Fruit fly (Drosophila melanogaster) whole organism: ENCODE measurements around the gene CG8927.

ENCODE experiments used
- EcR ChIP-seq, 2 experiments: fragments of >200 bp; optimal IDR thresholded peaks; 2 replicates each; lab custom pipeline; 2017; ENCODE audit warnings: missing biosample characterization in 2 of 2, missing genetic modification characterization in 2 of 2, missing genetic modification reagents in 2 of 2
- pan ChIP-seq: fragments of >200 bp; optimal IDR thresholded peaks from 2 replicates; lab custom pipeline; 2017

DNA sequence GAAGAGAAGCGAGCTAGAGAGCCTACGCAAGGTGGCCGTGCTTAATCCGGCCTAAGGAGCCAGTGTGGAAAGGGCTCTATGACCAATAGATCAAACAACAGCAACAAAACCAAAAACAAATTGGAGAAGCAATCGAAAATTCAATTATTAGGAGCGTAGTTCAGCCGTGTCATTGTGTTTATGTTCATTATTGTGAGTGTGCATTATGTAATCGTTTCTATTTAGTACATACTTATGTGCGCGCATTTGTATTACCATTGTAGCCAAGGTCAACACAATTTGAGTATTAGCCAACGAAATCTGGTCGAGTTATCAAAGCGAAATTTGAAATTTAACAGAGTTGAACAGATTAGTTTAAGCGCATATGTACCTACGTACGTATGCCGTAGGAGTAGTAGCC lies 32.1 kb upstream of the CG8927 start:
- TF ChIP-seq pan (lab: Kevin White, UChicago) (no peak), EcR (GFP tag; optimal IDR thresholded peaks at IDR 0.05; lab: Kevin White, UChicago) (no peak)
